Worm (Caenorhabditis elegans): ENCODE results near the gene clec-234.

clec-234 gene

ce11 chrV:16405366-16405765, 28.0 kb downstream of the clec-234 start:
- TF ChIP-seq efl-1 (optimal IDR thresholded peaks at IDR 0.05) (peak in 1 of 2 experiments; percentile 85), efl-1 (GFP tag; optimal IDR thresholded peaks at IDR 0.05 in 1 of 2) (no peak), egl-27 (tag; optimal IDR thresholded peaks at IDR 0.05) (no peak)

DNA sequence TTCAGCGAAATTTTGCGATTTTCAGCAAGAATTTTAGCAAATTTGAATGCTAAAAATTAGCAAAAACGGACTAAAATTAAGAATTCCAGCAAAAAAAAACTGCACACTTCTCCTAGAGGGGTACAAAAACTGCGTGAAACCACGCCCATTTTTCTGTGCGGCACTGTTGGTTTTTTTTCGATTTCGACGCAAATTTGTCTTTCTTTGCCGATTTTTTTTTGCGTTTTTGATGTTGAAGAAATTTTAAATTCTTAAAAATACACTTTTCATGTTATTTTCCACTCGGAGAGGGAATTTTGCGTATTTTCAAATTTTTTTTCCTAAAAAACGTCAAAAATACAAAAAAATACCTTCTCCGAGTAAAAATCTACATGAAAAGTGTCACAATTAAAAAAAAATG, 29.4 kb downstream of the clec-234 start, which contains the start of gene syp-1:
syp-1 (plus strand) TSS at position 301 of the 400 bp plus-strand sequence.
- TF ChIP-seq pax-3 (tag; optimal IDR thresholded peaks at IDR 0.05), result no peak
- TF ChIP-seq lin-15B (tag; optimal IDR thresholded peaks at IDR 0.05), result no peak

DNA sequence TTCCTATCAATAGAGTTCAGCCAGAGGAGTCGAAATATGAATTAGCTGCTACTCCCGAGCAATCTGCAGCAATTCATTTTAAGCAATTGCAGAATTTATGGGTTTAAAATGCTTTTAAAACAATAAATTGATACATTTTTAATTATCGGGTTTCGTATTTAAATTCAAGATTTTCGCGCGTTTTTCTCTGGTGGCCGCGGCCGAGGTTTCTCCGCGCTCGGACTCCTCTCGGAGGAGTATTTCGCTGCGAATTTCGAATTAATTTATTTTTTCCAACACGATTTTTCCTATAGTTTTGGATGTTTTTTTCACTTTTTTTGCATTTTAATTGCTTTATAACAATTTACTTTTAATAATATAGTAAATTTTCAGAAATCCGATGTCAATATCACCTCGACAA, 31.9 kb downstream of the clec-234 start, which contains the start of gene F13A7.14:
F13A7.14 (plus strand) TSS at position 373 of the 400 bp plus-strand sequence.
- TF ChIP-seq egl-13 (tag; optimal IDR thresholded peaks at IDR 0.05) (peak; percentile 94), snu-23 (GFP tag; optimal IDR thresholded peaks at IDR 0.05) (peak; percentile 90), ceh-88 (GFP tag; IDR thresholded peaks at IDR 0.05) (peak; percentile 71), nhr-90 (tag; optimal IDR thresholded peaks at IDR 0.05; ENCODE audit: poor library complexity) (peak; percentile 97), nhr-76 (tag; optimal IDR thresholded peaks at IDR 0.05) (no peak), sup-37 (GFP tag; optimal IDR thresholded peaks at IDR 0.05) (peak; percentile 85), dpl-1 (GFP tag; optimal IDR thresholded peaks at IDR 0.05) (peak; percentile 95 to 98 (median 97)), lsy-2 (tag; optimal IDR thresholded peaks at IDR 0.05) (peak; percentile 79 to 89), swsn-7 (tag; optimal IDR thresholded peaks at IDR 0.05) (peak; percentile 89), F16B12.6 (tag; optimal IDR thresholded peaks at IDR 0.05) (peak; percentile 15), nhr-11 (tag; optimal IDR thresholded peaks at IDR 0.05) (peak; percentile 25), ceh-90 (tag; optimal IDR thresholded peaks at IDR 0.05) (peak; percentile 95), unc-30 (tag; optimal IDR thresholded peaks at IDR 0.05) (no peak), lin-15B (tag; optimal IDR thresholded peaks at IDR 0.05) (peak; percentile 64), efl-1 (optimal IDR thresholded peaks at IDR 0.05) (peak; percentile 97 to 98), efl-1 (GFP tag; optimal IDR thresholded peaks at IDR 0.05 in 1 of 2) (peak; percentile 97 to 100), rnt-1 (tag; optimal IDR thresholded peaks at IDR 0.05) (peak; percentile 99), dsc-1 (tag; optimal IDR thresholded peaks at IDR 0.05) (peak; percentile 96), blmp-1 (tag; optimal IDR thresholded peaks at IDR 0.05) (peak; percentile 46), nhr-85 (tag) (peak; percentile 95), C04F5.9 (tag; optimal IDR thresholded peaks at IDR 0.05) (peak; percentile 88), elt-2 (tag; optimal IDR thresholded peaks at IDR 0.05) (peak; percentile 81), alr-1 (tag; optimal IDR thresholded peaks at IDR 0.05; ENCODE audit: borderline replicate concordance) (no peak), hpl-2 (GFP tag; optimal IDR thresholded peaks at IDR 0.05) (no peak), nhr-71 (tag; optimal IDR thresholded peaks at IDR 0.05) (peak; percentile 95), lir-3 (tag; optimal IDR thresholded peaks at IDR 0.05; ENCODE audit: poor library complexity) (peak; percentile 96), snpc-4 (tag; optimal IDR thresholded peaks at IDR 0.05) (peak; percentile 84), lin-39 (tag; optimal IDR thresholded peaks at IDR 0.05) (peak; percentile 78), nhr-47 (tag; optimal IDR thresholded peaks at IDR 0.05) (peak; percentile 95), C16A3.4 (tag; optimal IDR thresholded peaks at IDR 0.05) (peak; percentile 76), fkh-4 (tag; optimal IDR thresholded peaks at IDR 0.05; ENCODE audit: borderline replicate concordance) (peak; percentile 97), vab-15 (tag; optimal IDR thresholded peaks at IDR 0.05) (peak; percentile 74), Y116A8C.19 (tag; optimal IDR thresholded peaks at IDR 0.05; ENCODE audit: borderline replicate concordance) (peak; percentile 83), egl-27 (tag; optimal IDR thresholded peaks at IDR 0.05) (no peak), nhr-20 (tag; optimal IDR thresholded peaks at IDR 0.05) (peak; percentile 92), nhr-19 (GFP tag; conservative IDR thresholded peaks at IDR 0.05) (peak; percentile 91), mep-1 (tag; optimal IDR thresholded peaks at IDR 0.05) (peak; percentile 79), elt-3 (tag; optimal IDR thresholded peaks at IDR 0.05) (peak in 2 of 6 experiments; percentile 29 to 87), xbp-1 (tag; optimal IDR thresholded peaks at IDR 0.05) (peak; percentile 91), ztf-11 (tag; optimal IDR thresholded peaks at IDR 0.05) (peak in 1 of 2 experiments; percentile 98), irx-1 (tag; optimal IDR thresholded peaks at IDR 0.05) (peak; percentile 96), zag-1 (tag; optimal IDR thresholded peaks at IDR 0.05) (no peak), nhr-84 (tag; optimal IDR thresholded peaks at IDR 0.05) (no peak), ceh-63 (GFP tag; optimal IDR thresholded peaks at IDR 0.05) (peak; percentile 32), lin-14 (GFP tag; optimal IDR thresholded peaks at IDR 0.05) (peak; percentile 82), sox-4 (tag; optimal IDR thresholded peaks at IDR 0.05) (peak; percentile 94), hlh-4 (tag; optimal IDR thresholded peaks at IDR 0.05) (peak; percentile 82)

Data from whole organism, L1 larva.